Fruit fly (Drosophila melanogaster) whole organism, prepupa: ENCODE results near the gene CG34316.

Source experiments
- Blimp-1 ChIP-seq: fragments of 200-800 bp; sonication (Bioruptor generic); optimal IDR thresholded peaks from 3 replicates; lab custom pipeline; 2017; ENCODE audit warnings: missing biosample characterization, missing genetic modification characterization, mild to moderate bottlenecking, moderate library complexity, missing genetic modification reagents
- CG10669 ChIP-seq: fragments of 200-800 bp; sonication (Bioruptor generic); optimal IDR thresholded peaks from 3 replicates; lab custom pipeline; 2018; ENCODE audit warnings: missing biosample characterization, mild to moderate bottlenecking, missing genetic modification characterization, moderate library complexity
- CG11902 ChIP-seq: fragments of 200-800 bp; sonication (Bioruptor generic); optimal IDR thresholded peaks from 3 replicates; lab custom pipeline; 2016; ENCODE audit warnings: missing biosample characterization, missing genetic modification characterization
- CG15336 ChIP-seq: fragments of 200-800 bp; sonication (Bioruptor generic); IDR thresholded peaks from 2 replicates; pipeline ENCODE4 v1.3.6; 2022; ENCODE audit warnings: missing biosample characterization, missing genetic modification characterization
- CG1621 ChIP-seq: fragments of 200-800 bp; sonication (Bioruptor generic); optimal IDR thresholded peaks from 3 replicates; lab custom pipeline; 2018; ENCODE audit warnings: missing biosample characterization, mild to moderate bottlenecking, missing genetic modification characterization
- CG32006 ChIP-seq: fragments of 200-800 bp; sonication (Bioruptor generic); optimal IDR thresholded peaks from 3 replicates; lab custom pipeline; 2017; ENCODE audit warnings: missing biosample characterization, mild to moderate bottlenecking, missing genetic modification characterization
- CG34406 ChIP-seq: fragments of 200-800 bp; sonication (Bioruptor generic); optimal IDR thresholded peaks from 3 replicates; lab custom pipeline; 2016; ENCODE audit warnings: missing biosample characterization, missing genetic modification characterization
- CG4318 ChIP-seq: fragments of 200-800 bp; sonication (Bioruptor generic); optimal IDR thresholded peaks from 3 replicates; lab custom pipeline; 2017; ENCODE audit warnings: missing biosample characterization, mild to moderate bottlenecking, missing genetic modification characterization
- CG6276 ChIP-seq: fragments of 200-800 bp; sonication (Bioruptor generic); optimal IDR thresholded peaks from 2 replicates; lab custom pipeline; 2017; ENCODE audit warnings: missing biosample characterization, mild to moderate bottlenecking, missing genetic modification characterization
- CG8319 ChIP-seq: fragments of 200-800 bp; sonication (Bioruptor generic); optimal IDR thresholded peaks from 3 replicates; lab custom pipeline; 2016; ENCODE audit warnings: missing biosample characterization, missing genetic modification characterization
- Ets21C ChIP-seq: fragments of 200-800 bp; sonication (Bioruptor generic); optimal IDR thresholded peaks from 3 replicates; lab custom pipeline; 2016; ENCODE audit warnings: missing biosample characterization, missing genetic modification characterization
- Hr4 ChIP-seq: fragments of 200-800 bp; sonication (Bioruptor generic); optimal IDR thresholded peaks from 3 replicates; lab custom pipeline; 2016; ENCODE audit warnings: missing biosample characterization, missing genetic modification characterization
- OdsH ChIP-seq: fragments of 200-800 bp; sonication (Bioruptor generic); optimal IDR thresholded peaks from 3 replicates; lab custom pipeline; 2016; ENCODE audit warnings: missing biosample characterization, missing genetic modification characterization
- fkh ChIP-seq: fragments of 200-800 bp; sonication (Bioruptor generic); optimal IDR thresholded peaks from 3 replicates; lab custom pipeline; 2017; ENCODE audit warnings: missing biosample characterization, mild to moderate bottlenecking, missing genetic modification characterization, moderate library complexity

DNA sequence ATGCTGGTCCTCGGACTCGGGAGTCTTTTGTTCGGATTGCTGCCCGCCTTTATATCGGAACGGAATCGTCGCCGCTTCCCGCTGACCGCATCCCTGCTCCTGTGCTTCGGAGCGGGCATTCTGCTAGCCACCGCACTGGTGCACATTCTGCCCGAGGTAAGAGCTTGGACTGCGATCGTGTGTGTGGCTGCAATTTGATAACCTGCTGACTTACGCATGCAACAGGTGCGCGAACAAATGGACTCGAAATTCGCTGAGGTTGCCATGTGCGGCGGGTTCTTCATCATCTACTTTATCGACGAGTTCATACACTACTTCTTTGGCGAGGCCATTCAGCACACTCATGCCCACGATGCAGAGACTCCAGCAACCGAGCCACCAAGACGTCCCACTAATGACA, 38.5 kb downstream of the CG34316 start:
- TF ChIP-seq CG6276 (GFP tag; lab: Kevin White, UChicago) (no peak), CG32006 (GFP tag; lab: Kevin White, UChicago) (no peak), Blimp-1 (GFP tag; lab: Kevin White, UChicago) (no peak), Ets21C (no peak), CG15336 (GFP tag; lab: Robert Waterston, UW) (no peak), CG1621 (tag; lab: Kevin White, UChicago) (no peak), CG34406 (GFP tag; lab: Kevin White, UChicago) (no peak), CG10669 (GFP tag; lab: Kevin White, UChicago) (no peak), CG4318 (no peak), fkh (GFP tag; lab: Kevin White, UChicago) (no peak), Hr4 (GFP tag; lab: Kevin White, UChicago) (no peak), OdsH (GFP tag; lab: Kevin White, UChicago) (no peak), CG8319 (GFP tag; lab: Kevin White, UChicago) (no peak), CG11902 (GFP tag; lab: Kevin White, UChicago) (no peak)
